Fruit fly (Drosophila melanogaster) whole organism, embryonic: Measurements from ENCODE around the gene CG42828.

Source experiments
- Aef1 ChIP-seq: fragments of 200-800 bp; sonication (Bioruptor generic); IDR thresholded peaks from 3 replicates; pipeline ENCODE4 v1.3.6; 2022; ENCODE audit warnings: missing biosample characterization, missing genetic modification characterization
- Awh ChIP-seq: fragments of 200-800 bp; sonication (Bioruptor generic); IDR thresholded peaks from 2 replicates; pipeline ENCODE4, ENCODE4 v1.3.6; 2022; ENCODE audit warnings: missing biosample characterization, missing genetic modification characterization
- CG10431 ChIP-seq: fragments of 200-800 bp; sonication (Bioruptor generic); optimal IDR thresholded peaks from 3 replicates; lab custom pipeline; 2018; ENCODE audit warnings: missing biosample characterization, mild to moderate bottlenecking, missing genetic modification characterization
- CG12104 ChIP-seq: fragments of 200-800 bp; sonication (Bioruptor generic); optimal IDR thresholded peaks from 3 replicates; lab custom pipeline; 2016; ENCODE audit warnings: missing biosample characterization, missing genetic modification characterization
- CG12155 ChIP-seq: fragments of 200-800 bp; sonication (Bioruptor generic); optimal IDR thresholded peaks from 3 replicates; lab custom pipeline; 2016; ENCODE audit warnings: missing biosample characterization, missing genetic modification characterization
- CG14965 ChIP-seq: fragments of 200-800 bp; sonication (Bioruptor generic); optimal IDR thresholded peaks from 2 replicates; lab custom pipeline; 2016; ENCODE audit warnings: missing biosample characterization, missing genetic modification characterization, borderline replicate concordance
- CG1647 ChIP-seq: fragments of 200-800 bp; sonication (Bioruptor generic); optimal IDR thresholded peaks from 3 replicates; lab custom pipeline; 2016; ENCODE audit warnings: missing biosample characterization, missing genetic modification characterization
- CG16813 ChIP-seq: fragments of 200-800 bp; sonication (Bioruptor generic); IDR thresholded peaks from 3 replicates; pipeline ENCODE4 v1.3.6; 2022; ENCODE audit warnings: missing biosample characterization, missing genetic modification characterization; ENCODE audit not compliant: partially characterized antibody
- CG17328 ChIP-seq: fragments of 200-800 bp; sonication (Bioruptor generic); IDR thresholded peaks from 2 replicates; pipeline ENCODE4 v1.3.6; 2022; ENCODE audit warnings: missing biosample characterization, missing genetic modification characterization
- CG17829 ChIP-seq: fragments of 200-800 bp; optimal IDR thresholded peaks from 2 replicates; lab custom pipeline; 2019; ENCODE audit warnings: missing biosample characterization, mild to moderate bottlenecking, missing genetic modification characterization, moderate library complexity
- CG3065 ChIP-seq: fragments of 200-800 bp; sonication (Bioruptor generic); optimal IDR thresholded peaks from 2 replicates; lab custom pipeline; 2016; ENCODE audit warnings: missing biosample characterization, missing genetic modification characterization
- CG3281 ChIP-seq: fragments of 200-800 bp; sonication (Bioruptor generic); optimal IDR thresholded peaks from 3 replicates; lab custom pipeline; 2017; ENCODE audit warnings: missing biosample characterization, mild to moderate bottlenecking, missing genetic modification characterization
- CG3407 ChIP-seq: fragments of 200-800 bp; sonication (Bioruptor generic); optimal IDR thresholded peaks from 2 replicates; lab custom pipeline; 2018; ENCODE audit warnings: missing biosample characterization, mild to moderate bottlenecking, missing genetic modification characterization
- CG4282 ChIP-seq: fragments of 200-800 bp; sonication (Bioruptor generic); optimal IDR thresholded peaks from 2 replicates; lab custom pipeline; 2016; ENCODE audit warnings: missing biosample characterization, missing genetic modification characterization
- CG4328 ChIP-seq: fragments of 200-800 bp; sonication (Bioruptor generic); optimal IDR thresholded peaks from 3 replicates; lab custom pipeline; 2017; ENCODE audit warnings: missing biosample characterization, missing genetic modification reagents, missing genetic modification characterization
- CG4424 ChIP-seq: fragments of 200-800 bp; sonication (Bioruptor generic); optimal IDR thresholded peaks from 3 replicates; lab custom pipeline; 2016; ENCODE audit warnings: missing biosample characterization, missing genetic modification characterization
- CG4707 ChIP-seq: fragments of 200-800 bp; sonication (Bioruptor generic); optimal IDR thresholded peaks from 2 replicates; lab custom pipeline; 2018; ENCODE audit warnings: missing biosample characterization, mild to moderate bottlenecking, missing genetic modification characterization, moderate library complexity
- CG6175 ChIP-seq: fragments of 200-800 bp; sonication (Bioruptor generic); IDR thresholded peaks from 3 replicates; pipeline ENCODE4 v1.3.6; 2022; ENCODE audit warnings: missing biosample characterization, missing genetic modification characterization
- CG6854 ChIP-seq: fragments of 200-800 bp; sonication (Bioruptor generic); optimal IDR thresholded peaks from 3 replicates; lab custom pipeline; 2017; ENCODE audit warnings: missing biosample characterization, mild to moderate bottlenecking, missing genetic modification characterization
- CG7357 ChIP-seq: fragments of 200-800 bp; sonication (Bioruptor generic); IDR thresholded peaks from 3 replicates; pipeline ENCODE4 v1.3.6; 2022; ENCODE audit warnings: missing biosample characterization, missing genetic modification characterization
- CG9215 ChIP-seq: fragments of 200-800 bp; sonication (Bioruptor generic); IDR thresholded peaks from 2 replicates; pipeline ENCODE4 v1.3.6; 2022; ENCODE audit warnings: missing biosample characterization, missing genetic modification characterization
- D ChIP-seq, 2 experiments: fragments of 200-800 bp in 1 of 2; fragments of >200 bp in 1 of 2; sonication (Bioruptor generic) in 1 of 2; optimal IDR thresholded peaks; 2 replicates in 1 of 2; 3 replicates in 1 of 2; lab custom pipeline; 2017; ENCODE audit warnings: mild to moderate bottlenecking in 1 of 2, missing biosample characterization in 1 of 2, missing genetic modification characterization in 1 of 2, missing genetic modification reagents in 1 of 2
- Ets65A ChIP-seq: fragments of 200-800 bp; sonication (Bioruptor generic); peaks from one replicate; lab custom pipeline; 2016; ENCODE audit warnings: missing biosample characterization, missing genetic modification characterization
- Gsc ChIP-seq: fragments of 200-800 bp; sonication (Bioruptor generic); IDR thresholded peaks from 2 replicates; pipeline ENCODE4 v1.3.6; 2022; ENCODE audit warnings: missing biosample characterization, missing genetic modification characterization
- HLH54F ChIP-seq: fragments of 200-800 bp; sonication (Bioruptor generic); optimal IDR thresholded peaks from 3 replicates; lab custom pipeline; 2016; ENCODE audit warnings: missing biosample characterization, missing genetic modification characterization
- Ravus ChIP-seq: fragments of 200-800 bp; sonication (Bioruptor generic); IDR thresholded peaks from 2 replicates; pipeline ENCODE4 v1.3.6; 2022; ENCODE audit warnings: missing biosample characterization, missing genetic modification characterization
- Trl ChIP-seq, 3 experiments: fragments of >200 bp in 2 of 3; fragments of 200-800 bp in 1 of 3; sonication (Bioruptor generic) in 1 of 3; optimal IDR thresholded peaks; 2 replicates in 1 of 3; 3 replicates in 2 of 3; lab custom pipeline; 2016 to 2017; ENCODE audit warnings: missing biosample characterization in 1 of 3, missing genetic modification characterization in 1 of 3
- YL-1 ChIP-seq: fragments of 200-800 bp; sonication (Bioruptor generic); optimal IDR thresholded peaks from 3 replicates; lab custom pipeline; 2017; ENCODE audit warnings: missing biosample characterization, mild to moderate bottlenecking, missing genetic modification characterization
- amos ChIP-seq: fragments of 200-800 bp; sonication (Bioruptor generic); IDR thresholded peaks from 2 replicates; pipeline ENCODE4 v1.3.6; 2022; ENCODE audit warnings: missing biosample characterization, missing genetic modification characterization; ENCODE audit not compliant: partially characterized antibody
- ase ChIP-seq: fragments of 200-800 bp; sonication (Bioruptor generic); IDR thresholded peaks from 3 replicates; pipeline ENCODE4 v1.3.6; 2022; ENCODE audit warnings: missing biosample characterization, missing genetic modification characterization
- ash1 ChIP-seq: fragments of 200-800 bp; sonication (Bioruptor generic); optimal IDR thresholded peaks from 2 replicates; lab custom pipeline; 2018; ENCODE audit warnings: missing biosample characterization, mild to moderate bottlenecking, missing genetic modification characterization
- bbx ChIP-seq: fragments of 200-800 bp; sonication (Bioruptor generic); IDR thresholded peaks from 2 replicates; pipeline ENCODE4 v1.3.6; 2022; ENCODE audit warnings: missing biosample characterization, missing genetic modification characterization; ENCODE audit not compliant: partially characterized antibody
- bowl ChIP-seq: fragments of 200-800 bp; sonication (Bioruptor generic); IDR thresholded peaks from 2 replicates; pipeline ENCODE4 v1.3.6; 2022; ENCODE audit warnings: missing biosample characterization, missing genetic modification characterization
- cato ChIP-seq: fragments of 200-800 bp; sonication (Bioruptor generic); optimal IDR thresholded peaks from 2 replicates; lab custom pipeline; 2016; ENCODE audit warnings: missing biosample characterization, missing genetic modification characterization, borderline replicate concordance
- cg ChIP-seq: fragments of 200-800 bp; sonication (Bioruptor generic); optimal IDR thresholded peaks from 3 replicates; lab custom pipeline; 2019; ENCODE audit warnings: missing biosample characterization, mild to moderate bottlenecking, missing genetic modification characterization, moderate library complexity
- corto ChIP-seq: fragments of 200-800 bp; sonication (Bioruptor generic); optimal IDR thresholded peaks from 2 replicates; lab custom pipeline; 2016; ENCODE audit warnings: missing biosample characterization, mild to moderate bottlenecking, missing genetic modification characterization, moderate library complexity
- croc ChIP-seq: fragments of 200-800 bp; sonication (Bioruptor generic); conservative IDR thresholded peaks from 3 replicates; pipeline ENCODE4 v1.3.6; 2022; ENCODE audit warnings: missing biosample characterization, missing genetic modification characterization
- disco-r ChIP-seq: fragments of 200-800 bp; sonication (Bioruptor generic); optimal IDR thresholded peaks from 2 replicates; lab custom pipeline; 2016; ENCODE audit warnings: missing biosample characterization, missing genetic modification characterization
- eyg ChIP-seq: fragments of 200-800 bp; sonication (Bioruptor generic); optimal IDR thresholded peaks from 3 replicates; lab custom pipeline; 2016; ENCODE audit warnings: missing biosample characterization, missing genetic modification characterization
- gce ChIP-seq: fragments of 200-800 bp; sonication (Bioruptor generic); IDR thresholded peaks from 3 replicates; pipeline ENCODE4 v1.3.6; 2022; ENCODE audit warnings: missing biosample characterization, missing genetic modification characterization
- ind ChIP-seq: fragments of 200-800 bp; sonication (Bioruptor generic); optimal IDR thresholded peaks from 3 replicates; lab custom pipeline; 2016; ENCODE audit warnings: missing biosample characterization, missing genetic modification characterization
- jumu ChIP-seq: fragments of 200-800 bp; sonication (Bioruptor generic); optimal IDR thresholded peaks from 3 replicates; lab custom pipeline; 2016; ENCODE audit warnings: missing biosample characterization, missing genetic modification characterization
- ken ChIP-seq: fragments of 200-800 bp; sonication (Bioruptor generic); IDR thresholded peaks from 3 replicates; pipeline ENCODE4 v1.3.6; 2022; ENCODE audit warnings: missing biosample characterization, missing genetic modification characterization
- kni ChIP-seq: fragments of 200-800 bp; sonication (Bioruptor generic); optimal IDR thresholded peaks from 3 replicates; lab custom pipeline; 2017; ENCODE audit warnings: mild to moderate bottlenecking, missing biosample characterization, missing genetic modification reagents, missing genetic modification characterization
- pb ChIP-seq: fragments of 200-800 bp; sonication (Bioruptor generic); optimal IDR thresholded peaks from 3 replicates; lab custom pipeline; 2016; ENCODE audit warnings: missing biosample characterization, missing genetic modification characterization
- pfk ChIP-seq: fragments of 200-800 bp; sonication (Bioruptor generic); optimal IDR thresholded peaks from 2 replicates; lab custom pipeline; 2018; ENCODE audit warnings: missing biosample characterization, mild to moderate bottlenecking, missing genetic modification characterization, moderate library complexity
- slou ChIP-seq: fragments of 200-800 bp; sonication (Bioruptor generic); optimal IDR thresholded peaks from 3 replicates; lab custom pipeline; 2016; ENCODE audit warnings: missing biosample characterization, missing genetic modification characterization
- slp2 ChIP-seq: fragments of 200-800 bp; sonication (Bioruptor generic); optimal IDR thresholded peaks from 2 replicates; lab custom pipeline; 2016; ENCODE audit warnings: missing biosample characterization, missing genetic modification characterization
- unpg ChIP-seq: fragments of 200-800 bp; sonication (Bioruptor generic); optimal IDR thresholded peaks from 3 replicates; lab custom pipeline; 2018; ENCODE audit warnings: missing biosample characterization, mild to moderate bottlenecking, missing genetic modification characterization, moderate library complexity
- wor ChIP-seq: fragments of 200-800 bp; sonication (Bioruptor generic); IDR thresholded peaks from 2 replicates; pipeline ENCODE4 v1.3.6; 2022; ENCODE audit warnings: missing biosample characterization, missing genetic modification characterization
- zfh1 ChIP-seq: fragments of 200-800 bp; sonication (Bioruptor generic); IDR thresholded peaks from 3 replicates; pipeline ENCODE4 v1.3.6; 2022; ENCODE audit warnings: missing biosample characterization, missing genetic modification characterization

CG42828 gene

DNA sequence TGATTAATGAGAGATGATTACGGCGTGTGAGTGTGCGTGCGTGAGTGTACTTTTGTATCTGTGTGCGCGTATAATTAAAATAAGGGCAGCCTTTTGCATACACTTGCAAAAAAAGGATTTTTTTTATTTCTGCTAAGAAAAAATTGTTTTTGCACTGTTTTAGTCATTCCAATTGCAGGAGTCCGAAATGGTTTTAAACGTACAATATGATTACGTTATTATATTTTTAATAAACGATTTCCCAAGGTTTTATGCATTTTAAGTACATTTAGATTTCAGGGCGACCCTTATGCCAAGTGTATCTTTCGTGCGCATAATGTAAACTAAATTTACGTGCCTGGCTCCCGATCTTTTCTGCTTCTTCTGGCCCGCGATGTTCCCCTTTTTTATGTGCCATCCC lies 38.6 kb upstream of the CG42828 start (continued):
- TF ChIP-seq CG6175 (GFP tag; lab: Robert Waterston, UW) (no peak), kni (no peak), ase (GFP tag; lab: Robert Waterston, UW) (no peak), CG12104 (no peak), cg (GFP tag; lab: Kevin White, UChicago) (peak; percentile 29), CG1647 (GFP tag; lab: Kevin White, UChicago) (no peak), CG7357 (GFP tag; lab: Robert Waterston, UW) (no peak), YL-1 (GFP tag; lab: Kevin White, UChicago) (no peak), Gsc (GFP tag; lab: Robert Waterston, UW) (no peak), amos (no peak), gce (GFP tag; lab: Robert Waterston, UW) (no peak), CG16813 (no peak), bbx (GFP tag; lab: Robert Waterston, UW) (no peak), slp2 (no peak), wor (GFP tag; lab: Robert Waterston, UW) (no peak), CG4424 (peak; percentile 37), pfk (no peak), CG17328 (GFP tag; lab: Robert Waterston, UW) (no peak), CG3281 (GFP tag; lab: Kevin White, UChicago) (peak; percentile 77), CG12155 (GFP tag; lab: Kevin White, UChicago) (peak; percentile 23), CG4282 (GFP tag; lab: Kevin White, UChicago) (no peak), CG9215 (GFP tag; lab: Robert Waterston, UW) (peak; percentile 37; the same call in 1 of the 2 replicates), Trl (optimal IDR thresholded peaks at IDR 0.05; lab: Kevin White, UChicago) (no peak), Trl (GFP tag; optimal IDR thresholded peaks at IDR 0.05; lab: Kevin White, UChicago) (no peak), croc (GFP tag; lab: Robert Waterston, UW) (no peak), ash1 (GFP tag; lab: Kevin White, UChicago) (no peak), cato (GFP tag; lab: Kevin White, UChicago) (no peak), disco-r (GFP tag; lab: Kevin White, UChicago) (no peak), CG3065 (GFP tag; lab: Kevin White, UChicago) (no peak), CG17829 (no peak), CG14965 (GFP tag; lab: Kevin White, UChicago) (no peak), CG10431 (no peak), eyg (GFP tag; lab: Kevin White, UChicago) (no peak), ken (GFP tag; lab: Robert Waterston, UW) (no peak), slou (GFP tag; lab: Kevin White, UChicago) (no peak), CG4328 (no peak), D (optimal IDR thresholded peaks at IDR 0.05; lab: Kevin White, UChicago) (no peak), D (GFP tag; optimal IDR thresholded peaks at IDR 0.05; lab: Kevin White, UChicago) (peak; percentile 6), HLH54F (GFP tag; lab: Kevin White, UChicago) (peak; percentile 4), pb (GFP tag; lab: Kevin White, UChicago) (no peak), zfh1 (peak; percentile 47; the same call in 1 of the 3 replicates), Awh (GFP tag; lab: Robert Waterston, UW) (no peak), Aef1 (GFP tag; lab: Robert Waterston, UW) (peak; percentile 49; the same call in 2 of the 3 replicates), bowl (GFP tag; lab: Robert Waterston, UW) (no peak), unpg (peak; percentile 22), CG6854 (GFP tag; lab: Kevin White, UChicago) (no peak), CG3407 (GFP tag; lab: Kevin White, UChicago) (no peak), Ravus (no peak; the same call in 1 of the 2 replicates), Ets65A (no peak), jumu (GFP tag; lab: Kevin White, UChicago) (no peak), CG4707 (GFP tag; lab: Kevin White, UChicago) (no peak), ind (GFP tag; lab: Kevin White, UChicago) (peak; percentile 29), corto (GFP tag; lab: Kevin White, UChicago) (no peak)
